Worm (Caenorhabditis elegans): ENCODE results near the gene Y65A5A.24.

The Y65A5A.24 gene

DNA sequence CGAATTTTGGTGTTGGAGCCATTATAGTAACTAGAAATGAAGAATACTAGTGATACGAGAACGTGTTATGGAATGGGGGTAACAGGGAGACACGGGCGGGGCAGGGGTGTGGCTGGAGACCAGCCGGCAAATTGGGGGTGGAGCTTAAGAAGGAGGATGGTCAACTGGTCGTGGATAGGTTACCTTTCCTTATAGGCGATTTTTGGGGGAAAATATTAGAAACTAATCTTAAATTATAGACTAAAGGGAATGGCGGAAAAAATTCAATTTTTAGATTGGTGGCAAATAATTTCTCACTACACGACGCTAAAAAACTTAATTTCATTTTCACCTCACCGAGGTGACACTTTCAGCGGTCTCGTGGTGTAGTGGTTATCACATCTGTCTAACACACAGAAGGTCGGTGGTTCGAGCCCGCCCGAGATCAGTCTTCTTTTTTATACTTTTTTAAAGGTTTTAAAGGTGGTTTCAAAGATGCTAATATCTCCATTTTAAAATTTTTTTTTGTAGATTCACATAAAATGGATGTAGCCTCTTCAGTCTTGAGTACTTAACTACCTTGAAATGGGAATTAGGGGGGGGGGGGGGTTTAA, 6.1 kb downstream of the Y65A5A.24 start, which contains the start of gene Y65A5A.1 (continued):
- no peak for TF ChIP-seq cebp-1 (GFP tag; IDR thresholded peaks at IDR 0.05)
- peak; percentile 34 for TF ChIP-seq cebp-1 (tag; optimal IDR thresholded peaks at IDR 0.05)
- TF ChIP-seq snpc-1.1 (tag; optimal IDR thresholded peaks at IDR 0.05; ENCODE audit: insufficient read depth) = peak; percentile 55
- TF ChIP-seq athp-1 (tag; optimal IDR thresholded peaks at IDR 0.05) = peak; percentile 27
- peak; percentile 78; the same call in 1 of the 2 replicates for TF ChIP-seq aptf-3 (GFP tag; IDR thresholded peaks at IDR 0.05)
- TF ChIP-seq die-1 (tag; optimal IDR thresholded peaks at IDR 0.05) = peak; percentile 31
- TF ChIP-seq snpc-4 (GFP tag; optimal IDR thresholded peaks at IDR 0.05) = peak; percentile 79
- TF ChIP-seq snpc-4 (tag; optimal IDR thresholded peaks at IDR 0.05) = peak; percentile 6 to 94 (median 90)
- TF ChIP-seq lir-1 (GFP tag; conservative IDR thresholded peaks at IDR 0.05) = no peak
- TF ChIP-seq rpc-1 (optimal IDR thresholded peaks at IDR 0.05) = peak; percentile 86
- peak; percentile 81 for TF ChIP-seq rpc-1 (tag; optimal IDR thresholded peaks at IDR 0.05)
- TF ChIP-seq F23B12.7 (tag; optimal IDR thresholded peaks at IDR 0.05; ENCODE audit: insufficient read depth) = peak; percentile 62
- no peak for TF ChIP-seq Y53G8AR.9 (GFP tag; conservative IDR thresholded peaks at IDR 0.05)
- TF ChIP-seq D2030.7 (GFP tag; IDR thresholded peaks at IDR 0.05) = peak; percentile 64
- no peak for TF ChIP-seq F33H1.4 (GFP tag; IDR thresholded peaks at IDR 0.05)
- peak; percentile 28 for TF ChIP-seq F49E8.2 (tag; optimal IDR thresholded peaks at IDR 0.05; ENCODE audit: insufficient read depth)
- no peak for TF ChIP-seq hlh-12 (tag; optimal IDR thresholded peaks at IDR 0.05)
- peak; percentile 89 for TF ChIP-seq tbp1 (GFP tag; optimal IDR thresholded peaks at IDR 0.05)
- TF ChIP-seq mcd-1 (GFP tag; IDR thresholded peaks at IDR 0.05) = peak; percentile 37; the same call in 1 of the 2 replicates
- 0 out of 2 replicates have a peak, but pooled peaks have one; percentile 34 for TF ChIP-seq Y56A3A.18 (GFP tag; IDR thresholded peaks at IDR 0.05)
- peak; percentile 27 for TF ChIP-seq attf-5 (GFP tag; optimal IDR thresholded peaks at IDR 0.05)
- peak in 1 of 2 experiments; percentile 9 for TF ChIP-seq let-607 (tag; optimal IDR thresholded peaks at IDR 0.05)
- no peak for TF ChIP-seq ceh-91 (GFP tag; IDR thresholded peaks at IDR 0.05)
- TF ChIP-seq ztf-25 (GFP tag; IDR thresholded peaks at IDR 0.05) = peak; percentile 70; the same call in 1 of the 2 replicates
- TF ChIP-seq nfyb-1 (GFP tag; IDR thresholded peaks at IDR 0.05) = peak; percentile 54; the same call in 1 of the 2 replicates
- TF ChIP-seq lin-26 (GFP tag; IDR thresholded peaks at IDR 0.05) = peak; percentile 82; the same call in 1 of the 2 replicates
- peak; percentile 11 for TF ChIP-seq lsl-1 (GFP tag; optimal IDR thresholded peaks at IDR 0.05)
- TF ChIP-seq K11D2.4 (GFP tag; IDR thresholded peaks at IDR 0.05) = no peak
- TF ChIP-seq rcor-1 (GFP tag; IDR thresholded peaks at IDR 0.05) = peak; percentile 46; the same call in 1 of the 2 replicates
- TF ChIP-seq B0261.1 (tag; optimal IDR thresholded peaks at IDR 0.05) = peak; percentile 72
- no peak for TF ChIP-seq C06A6.2 (GFP tag; conservative IDR thresholded peaks at IDR 0.05)
- TF ChIP-seq ztf-18 (tag; optimal IDR thresholded peaks at IDR 0.05) = peak; percentile 61
- TF ChIP-seq madf-10 (tag; optimal IDR thresholded peaks at IDR 0.05) = peak; percentile 10
- TF ChIP-seq ama-1 (optimal IDR thresholded peaks at IDR 0.05) = no peak
- TF ChIP-seq ama-1 (GFP tag; optimal IDR thresholded peaks at IDR 0.05) = peak; percentile 35 to 65

DNA sequence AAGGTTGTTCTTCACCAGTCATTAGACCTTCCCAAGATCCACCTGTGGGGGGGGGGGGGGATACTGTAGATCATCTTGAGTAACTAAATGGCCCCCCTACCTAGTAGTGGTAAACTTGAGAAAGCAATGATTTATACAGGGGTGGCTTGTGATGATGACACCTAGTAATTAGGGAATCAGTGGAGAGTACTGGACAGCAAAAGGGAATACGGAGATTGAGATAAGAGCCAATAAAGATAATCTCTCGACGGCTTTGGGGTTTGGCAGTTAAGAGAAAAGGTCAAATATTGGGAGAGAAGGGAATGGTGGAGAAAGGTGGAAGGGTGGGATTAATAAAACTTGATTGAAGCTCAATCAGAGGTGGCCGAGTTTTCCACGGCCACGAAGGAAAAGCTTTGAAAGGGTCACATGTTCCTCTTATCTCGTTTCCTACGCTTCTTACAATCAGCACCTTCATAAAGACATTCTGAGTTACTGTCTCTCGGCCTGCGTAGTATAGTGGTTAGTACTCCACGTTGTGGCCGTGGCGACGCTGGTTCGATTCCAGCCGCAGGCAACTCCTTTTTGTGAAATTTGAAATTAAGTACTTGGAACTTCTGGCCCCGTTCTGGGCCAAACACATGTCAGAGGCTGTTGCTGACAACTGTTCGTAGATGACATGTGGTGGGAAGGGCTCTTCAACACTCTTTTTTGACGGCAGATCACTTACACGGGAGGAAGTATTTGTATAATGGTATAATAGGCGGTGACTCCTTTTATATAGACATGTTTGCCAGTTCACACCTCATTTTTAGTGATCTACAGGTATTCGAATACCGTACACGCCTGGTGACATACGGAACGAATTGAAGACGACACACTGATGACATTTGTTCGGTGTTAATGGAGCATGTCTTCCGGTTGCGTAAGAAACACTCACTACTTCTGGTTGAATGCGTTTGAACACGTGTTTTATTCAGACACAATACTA, 6.9 kb downstream of the Y65A5A.24 start:
- TF ChIP-seq K11D2.4 (GFP tag; IDR thresholded peaks at IDR 0.05) (no peak), madf-8 (GFP tag; conservative IDR thresholded peaks at IDR 0.05) (no peak), ceh-79 (tag; optimal IDR thresholded peaks at IDR 0.05) (peak; percentile 43), cebp-1 (GFP tag; IDR thresholded peaks at IDR 0.05) (no peak), cebp-1 (tag; optimal IDR thresholded peaks at IDR 0.05) (peak; percentile 47), F10E7.11 (tag; optimal IDR thresholded peaks at IDR 0.05) (no peak), F52B5.7 (tag; optimal IDR thresholded peaks at IDR 0.05) (peak; percentile 48), ceh-40 (GFP tag; IDR thresholded peaks at IDR 0.05) (peak; percentile 73; the same call in 1 of the 2 replicates), F57A8.1 (GFP tag; optimal IDR thresholded peaks at IDR 0.05) (no peak), hlh-12 (tag; optimal IDR thresholded peaks at IDR 0.05) (no peak), atf-7 (tag; optimal IDR thresholded peaks at IDR 0.05) (peak; percentile 5), snpc-1.1 (tag; optimal IDR thresholded peaks at IDR 0.05; ENCODE audit: insufficient read depth) (no peak), F55B11.4 (tag; optimal IDR thresholded peaks at IDR 0.05; ENCODE audit: borderline replicate concordance, insufficient read depth) (no peak), somi-1 (GFP tag; optimal IDR thresholded peaks at IDR 0.05) (peak; percentile 37), mel-28 (tag; optimal IDR thresholded peaks at IDR 0.05; ENCODE audit: borderline replicate concordance) (no peak), attf-6 (GFP tag; IDR thresholded peaks at IDR 0.05) (peak; percentile 95)
